Fruit fly (Drosophila melanogaster) whole organism, embryonic: ENCODE results near the gene CG13694.
A peak's percentile ranks its signal among the peaks of the same experiment; 100 is the strongest.

Experiments used
- Ada2b ChIP-seq: fragments of 200-800 bp; sonication (Bioruptor generic); IDR thresholded peaks from 2 replicates; pipeline ENCODE4 v1.3.6; 2022; ENCODE audit warnings: missing biosample characterization, missing genetic modification characterization
- Awh ChIP-seq: fragments of 200-800 bp; sonication (Bioruptor generic); IDR thresholded peaks from 2 replicates; pipeline ENCODE4, ENCODE4 v1.3.6; 2022; ENCODE audit warnings: missing biosample characterization, missing genetic modification characterization
- Bteb2 ChIP-seq: fragments of 200-800 bp; sonication (Bioruptor generic); optimal IDR thresholded peaks from 2 replicates; lab custom pipeline; 2016; ENCODE audit warnings: missing biosample characterization, missing genetic modification characterization
- CG10274 ChIP-seq: fragments of 200-800 bp; sonication (Bioruptor generic); optimal IDR thresholded peaks from 3 replicates; lab custom pipeline; 2017; ENCODE audit warnings: missing biosample characterization, mild to moderate bottlenecking, missing genetic modification characterization
- CG10321 ChIP-seq: fragments of 200-800 bp; sonication (Bioruptor generic); IDR thresholded peaks from 2 replicates; pipeline ENCODE4 v1.3.6; 2022; ENCODE audit warnings: missing biosample characterization, missing genetic modification characterization
- CG10654 ChIP-seq: fragments of 200-800 bp; sonication (Bioruptor generic); optimal IDR thresholded peaks from 2 replicates; lab custom pipeline; 2016; ENCODE audit warnings: missing biosample characterization, missing genetic modification characterization
- CG11247 ChIP-seq: fragments of 200-800 bp; sonication (Bioruptor generic); IDR thresholded peaks from 2 replicates; pipeline ENCODE4 v1.3.6; 2022; ENCODE audit warnings: missing biosample characterization, missing genetic modification characterization
- CG11560 ChIP-seq: fragments of 200-800 bp; sonication (Bioruptor generic); IDR thresholded peaks from 3 replicates; pipeline ENCODE4 v1.3.6; 2022; ENCODE audit warnings: missing biosample characterization, missing genetic modification characterization
- CG14965 ChIP-seq: fragments of 200-800 bp; sonication (Bioruptor generic); optimal IDR thresholded peaks from 2 replicates; lab custom pipeline; 2016; ENCODE audit warnings: missing biosample characterization, missing genetic modification characterization, borderline replicate concordance
- CG17361 ChIP-seq: fragments of 200-800 bp; sonication (Bioruptor generic); IDR thresholded peaks from 3 replicates; pipeline ENCODE4 v1.3.6; 2022; ENCODE audit warnings: missing biosample characterization, missing genetic modification characterization
- CG17802 ChIP-seq: fragments of 200-800 bp; sonication (Bioruptor generic); optimal IDR thresholded peaks from 2 replicates; lab custom pipeline; 2018; ENCODE audit warnings: missing biosample characterization, mild to moderate bottlenecking, missing genetic modification characterization, moderate library complexity
- CG17829 ChIP-seq: fragments of 200-800 bp; optimal IDR thresholded peaks from 2 replicates; lab custom pipeline; 2019; ENCODE audit warnings: missing biosample characterization, mild to moderate bottlenecking, missing genetic modification characterization, moderate library complexity
- CG18262 ChIP-seq: fragments of 200-800 bp; optimal IDR thresholded peaks from 3 replicates; lab custom pipeline; 2019; ENCODE audit warnings: missing biosample characterization, mild to moderate bottlenecking, missing genetic modification characterization, moderate library complexity
- CG2889 ChIP-seq: fragments of 200-800 bp; sonication (Bioruptor generic); IDR thresholded peaks from 3 replicates; pipeline ENCODE4 v1.3.6; 2022; ENCODE audit warnings: missing biosample characterization, missing genetic modification characterization
- CG31441 ChIP-seq: fragments of 200-800 bp; sonication (Bioruptor generic); IDR thresholded peaks from 2 replicates; pipeline ENCODE4 v1.3.6; 2022; ENCODE audit warnings: missing biosample characterization, missing genetic modification characterization
- CG34376 ChIP-seq: fragments of 200-800 bp; sonication (Bioruptor generic); optimal IDR thresholded peaks from 2 replicates; lab custom pipeline; 2018; ENCODE audit warnings: missing biosample characterization, mild to moderate bottlenecking, missing genetic modification characterization
- CG4424 ChIP-seq: fragments of 200-800 bp; sonication (Bioruptor generic); optimal IDR thresholded peaks from 3 replicates; lab custom pipeline; 2016; ENCODE audit warnings: missing biosample characterization, missing genetic modification characterization
- CG5180 ChIP-seq: fragments of 200-800 bp; sonication (Bioruptor generic); optimal IDR thresholded peaks from 3 replicates; lab custom pipeline; 2017; ENCODE audit warnings: missing biosample characterization, missing genetic modification characterization, mild to moderate bottlenecking, moderate library complexity, missing genetic modification reagents
- CG6654 ChIP-seq: fragments of 200-800 bp; sonication (Bioruptor generic); optimal IDR thresholded peaks from 2 replicates; lab custom pipeline; 2017; ENCODE audit warnings: missing biosample characterization, mild to moderate bottlenecking, missing genetic modification characterization
- CG7357 ChIP-seq: fragments of 200-800 bp; sonication (Bioruptor generic); IDR thresholded peaks from 3 replicates; pipeline ENCODE4 v1.3.6; 2022; ENCODE audit warnings: missing biosample characterization, missing genetic modification characterization
- Camta ChIP-seq: fragments of 200-800 bp; sonication (Bioruptor generic); optimal IDR thresholded peaks from 2 replicates; lab custom pipeline; 2016; ENCODE audit warnings: missing biosample characterization, missing genetic modification characterization
- Dip2 ChIP-seq: fragments of 200-800 bp; sonication (Bioruptor generic); IDR thresholded peaks from 2 replicates; pipeline ENCODE4 v1.3.6; 2022; ENCODE audit warnings: missing biosample characterization, missing genetic modification characterization
- Eip74EF ChIP-seq, 2 experiments: fragments of 200-800 bp in 1 of 2; fragments of >200 bp in 1 of 2; sonication (Bioruptor generic) in 1 of 2; optimal IDR thresholded peaks; 2 replicates each; lab custom pipeline; 2017 to 2019; ENCODE audit warnings: missing biosample characterization in 2 of 2, missing genetic modification characterization in 2 of 2, mild to moderate bottlenecking in 1 of 2, moderate library complexity in 1 of 2
- GATAe ChIP-seq: fragments of 200-800 bp; sonication (Bioruptor generic); conservative IDR thresholded peaks from 2 replicates; pipeline ENCODE4 v1.3.6; 2022; ENCODE audit warnings: missing biosample characterization, missing genetic modification characterization
- Gug ChIP-seq: fragments of 200-800 bp; sonication (Bioruptor generic); IDR thresholded peaks from 4 replicates; pipeline ENCODE4 v1.3.6; 2022; ENCODE audit warnings: missing biosample characterization, missing genetic modification characterization
- Hey ChIP-seq: fragments of 200-800 bp; sonication (Bioruptor generic); optimal IDR thresholded peaks from 3 replicates; lab custom pipeline; 2018; ENCODE audit warnings: missing biosample characterization, mild to moderate bottlenecking, missing genetic modification characterization
- HmgZ ChIP-seq: fragments of 200-800 bp; sonication (Bioruptor generic); optimal IDR thresholded peaks from 2 replicates; lab custom pipeline; 2018; ENCODE audit warnings: missing biosample characterization, mild to moderate bottlenecking, missing genetic modification characterization
- Hr78 ChIP-seq, 2 experiments: fragments of 200-800 bp in 1 of 2; fragments of >200 bp in 1 of 2; sonication (Bioruptor generic) in 1 of 2; optimal IDR thresholded peaks; 2 replicates each; lab custom pipeline; 2017 to 2019; ENCODE audit warnings: missing biosample characterization in 2 of 2, missing genetic modification characterization in 2 of 2, mild to moderate bottlenecking in 1 of 2, moderate library complexity in 1 of 2
- Meics ChIP-seq: fragments of 200-800 bp; sonication (Bioruptor generic); optimal IDR thresholded peaks from 2 replicates; lab custom pipeline; 2017; ENCODE audit warnings: missing biosample characterization, mild to moderate bottlenecking, missing genetic modification characterization
- Opbp ChIP-seq: fragments of 200-800 bp; sonication (Bioruptor generic); IDR thresholded peaks from 3 replicates; pipeline ENCODE4 v1.3.6; 2022; ENCODE audit warnings: missing biosample characterization, missing genetic modification characterization; ENCODE audit not compliant: partially characterized antibody
- Sox100B ChIP-seq: fragments of 200-800 bp; sonication (Bioruptor generic); optimal IDR thresholded peaks from 3 replicates; lab custom pipeline; 2018; ENCODE audit warnings: missing biosample characterization, mild to moderate bottlenecking, missing genetic modification characterization
- Sry-β ChIP-seq: fragments of 200-800 bp; sonication (Bioruptor generic); optimal IDR thresholded peaks from 2 replicates; lab custom pipeline; 2018; ENCODE audit warnings: missing biosample characterization, mild to moderate bottlenecking, missing genetic modification characterization, moderate library complexity
- aop ChIP-seq: fragments of 200-800 bp; sonication (Bioruptor generic); IDR thresholded peaks from 2 replicates; pipeline ENCODE4 v1.3.6; 2022; ENCODE audit warnings: missing biosample characterization, missing genetic modification characterization
- chif ChIP-seq, 2 experiments: fragments of 200-800 bp; sonication (Bioruptor generic); optimal IDR thresholded peaks; 3 replicates each; lab custom pipeline; 2016; ENCODE audit warnings: missing biosample characterization in 2 of 2, missing genetic modification characterization in 2 of 2
- chinmo ChIP-seq: fragments of 200-800 bp; sonication (Bioruptor generic); IDR thresholded peaks from 4 replicates; pipeline ENCODE4 v1.3.6; 2022; ENCODE audit warnings: missing biosample characterization, missing genetic modification characterization; ENCODE audit not compliant: partially characterized antibody
- croc ChIP-seq: fragments of 200-800 bp; sonication (Bioruptor generic); conservative IDR thresholded peaks from 3 replicates; pipeline ENCODE4 v1.3.6; 2022; ENCODE audit warnings: missing biosample characterization, missing genetic modification characterization
- dmrt99B ChIP-seq: fragments of 200-800 bp; sonication (Bioruptor generic); optimal IDR thresholded peaks from 2 replicates; lab custom pipeline; 2018; ENCODE audit warnings: missing biosample characterization, mild to moderate bottlenecking, missing genetic modification characterization, moderate library complexity
- dysf ChIP-seq: fragments of 200-800 bp; sonication (Bioruptor generic); IDR thresholded peaks from 3 replicates; pipeline ENCODE4 v1.3.6; 2022; ENCODE audit warnings: missing biosample characterization, missing genetic modification characterization
- exex ChIP-seq: fragments of 200-800 bp; sonication (Bioruptor generic); optimal IDR thresholded peaks from 4 replicates; lab custom pipeline; 2018; ENCODE audit warnings: missing biosample characterization, mild to moderate bottlenecking, missing genetic modification characterization, moderate library complexity
- grn ChIP-seq: fragments of 200-800 bp; sonication (Bioruptor generic); optimal IDR thresholded peaks from 3 replicates; lab custom pipeline; 2017; ENCODE audit warnings: missing biosample characterization, missing genetic modification characterization
- gro ChIP-seq: fragments of 200-800 bp; sonication (Bioruptor generic); optimal IDR thresholded peaks from 2 replicates; lab custom pipeline; 2016; ENCODE audit warnings: missing biosample characterization, missing genetic modification characterization
- hkb ChIP-seq, 2 experiments: fragments of 200-800 bp in 1 of 2; fragments of >200 bp in 1 of 2; sonication (Bioruptor generic) in 1 of 2; IDR thresholded peaks in 1 of 2; optimal IDR thresholded peaks in 1 of 2; 2 replicates each; pipeline versions ENCODE4 v1.3.6 to Lab custom; 2017 to 2022; ENCODE audit warnings: missing biosample characterization in 1 of 2, missing genetic modification characterization in 1 of 2
- kah ChIP-seq: fragments of 200-800 bp; sonication (Bioruptor generic); optimal IDR thresholded peaks from 2 replicates; lab custom pipeline; 2018; ENCODE audit warnings: missing biosample characterization, mild to moderate bottlenecking, missing genetic modification characterization
- lab ChIP-seq: fragments of 200-800 bp; sonication (Bioruptor generic); optimal IDR thresholded peaks from 3 replicates; lab custom pipeline; 2017; ENCODE audit warnings: missing biosample characterization, missing genetic modification characterization, mild to moderate bottlenecking, moderate library complexity, missing genetic modification reagents
- mirr ChIP-seq: fragments of 200-800 bp; sonication (Bioruptor generic); optimal IDR thresholded peaks from 3 replicates; lab custom pipeline; 2018; ENCODE audit warnings: missing biosample characterization, mild to moderate bottlenecking, missing genetic modification characterization
- odd ChIP-seq: fragments of 200-800 bp; sonication (Bioruptor generic); optimal IDR thresholded peaks from 2 replicates; lab custom pipeline; 2017; ENCODE audit warnings: missing biosample characterization, mild to moderate bottlenecking, missing genetic modification characterization
- otp ChIP-seq: fragments of 200-800 bp; sonication (Bioruptor generic); IDR thresholded peaks from 3 replicates; pipeline ENCODE4, ENCODE4 v1.3.6; 2022; ENCODE audit warnings: missing biosample characterization, missing genetic modification characterization
- sd ChIP-seq: fragments of 200-800 bp; sonication (Bioruptor generic); optimal IDR thresholded peaks from 3 replicates; lab custom pipeline; 2018; ENCODE audit warnings: missing biosample characterization, mild to moderate bottlenecking, missing genetic modification characterization, moderate library complexity
- sug ChIP-seq: fragments of 200-800 bp; optimal IDR thresholded peaks from 2 replicates; lab custom pipeline; 2019; ENCODE audit warnings: missing biosample characterization, mild to moderate bottlenecking, missing genetic modification characterization, moderate library complexity
- usp ChIP-seq: fragments of >200 bp; optimal IDR thresholded peaks from 2 replicates; lab custom pipeline; 2017; ENCODE audit warnings: missing biosample characterization, missing genetic modification characterization

The CG13694 gene

dm6 chr2L:85099-85498, 31.2 kb downstream of the CG13694 start (continued):
- no peak for TF ChIP-seq Bteb2 (GFP tag; lab: Kevin White, UChicago)
- TF ChIP-seq CG10654 (GFP tag; lab: Kevin White, UChicago) = no peak
- TF ChIP-seq Meics = peak; percentile 38
- TF ChIP-seq CG7357 (GFP tag; lab: Robert Waterston, UW) = no peak
- TF ChIP-seq CG18262 = no peak
- no peak for TF ChIP-seq Ada2b
- no peak for TF ChIP-seq CG11247 (GFP tag; lab: Robert Waterston, UW)
- TF ChIP-seq CG10321 (GFP tag; lab: Robert Waterston, UW) = no peak
- TF ChIP-seq Sry-β (GFP tag; lab: Kevin White, UChicago) = no peak
- no peak for TF ChIP-seq CG4424 (GFP tag; lab: Kevin White, UChicago)
- no peak for TF ChIP-seq CG6654 (GFP tag; lab: Kevin White, UChicago)
- no peak for TF ChIP-seq Dip2 (GFP tag; lab: Robert Waterston, UW)
- no peak for TF ChIP-seq Camta

DNA sequence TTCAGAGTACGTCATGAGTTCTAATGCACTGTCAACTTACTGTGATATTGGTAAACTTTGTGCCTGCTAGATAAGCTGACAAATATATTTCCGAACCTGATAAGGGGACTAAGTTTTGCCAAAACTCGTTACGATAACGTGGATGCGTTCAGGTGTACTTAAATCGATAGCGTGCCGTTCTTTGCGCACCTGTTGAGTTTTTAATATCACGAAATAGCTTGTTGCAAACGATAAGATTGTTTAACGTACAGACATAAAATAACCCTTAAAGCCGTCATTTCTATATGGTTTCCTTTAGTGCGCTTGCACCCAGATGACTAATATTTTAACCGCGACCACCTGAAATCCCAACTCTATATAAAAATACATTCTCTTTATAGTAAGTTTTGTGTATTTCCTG, 34.2 kb downstream of the CG13694 start:
- TF ChIP-seq chif (GFP tag; optimal IDR thresholded peaks at IDR 0.05; lab: Kevin White, UChicago) (no peak), CG17829 (tag; lab: Kevin White, UChicago) (no peak), Gug (no peak), HmgZ (peak; percentile 1), gro (no peak), exex (tag; lab: Kevin White, UChicago) (peak; percentile 82), lab (GFP tag; lab: Kevin White, UChicago) (peak; percentile 26), CG5180 (GFP tag; lab: Kevin White, UChicago) (peak; percentile 22), aop (GFP tag; lab: Robert Waterston, UW) (no peak), CG14965 (GFP tag; lab: Kevin White, UChicago) (no peak), sug (tag; lab: Kevin White, UChicago) (peak; percentile 37), kah (GFP tag; lab: Kevin White, UChicago) (peak; percentile 51), mirr (peak; percentile 82), hkb (optimal IDR thresholded peaks at IDR 0.05; lab: Kevin White, UChicago) (no peak), hkb (GFP tag; IDR thresholded peaks at IDR 0.05; lab: Robert Waterston, UW) (0 out of 2 replicates have a peak, but pooled peaks have one; percentile 12), Hey (tag; lab: Kevin White, UChicago) (peak; percentile 32), GATAe (GFP tag; lab: Robert Waterston, UW) (peak; percentile 61; the same call in 1 of the 2 replicates), Hr78 (GFP tag; optimal IDR thresholded peaks at IDR 0.05; lab: Kevin White, UChicago) (peak in 1 of 2 experiments; percentile 7), CG17802 (no peak), usp (GFP tag; lab: Kevin White, UChicago) (no peak), Opbp (GFP tag; lab: Robert Waterston, UW) (no peak), sd (tag; lab: Kevin White, UChicago) (peak; percentile 54), Sox100B (GFP tag; lab: Kevin White, UChicago) (no peak), CG11560 (tag; lab: Robert Waterston, UW) (no peak), CG34376 (peak; percentile 64), chinmo (peak; percentile 74; the same call in 2 of the 4 replicates)

DNA sequence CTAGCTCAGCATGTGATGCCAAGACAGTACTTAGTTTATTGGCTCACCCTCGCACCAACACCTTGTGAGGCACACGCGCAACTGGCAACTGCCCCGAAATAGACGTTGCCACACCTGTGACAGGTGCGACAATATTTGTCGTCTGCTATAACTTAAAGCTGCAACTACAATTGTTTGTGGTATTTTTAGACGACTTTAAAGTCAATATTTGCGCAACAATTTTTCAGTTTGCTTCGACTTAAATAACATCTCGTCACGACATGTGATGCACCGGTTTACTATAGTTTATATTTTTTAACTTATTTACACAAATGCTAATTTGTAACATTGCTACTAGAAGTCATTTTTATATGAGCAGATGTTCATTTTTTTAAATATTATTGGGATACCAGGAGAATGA, 35.1 kb downstream of the CG13694 start:
- TF ChIP-seq croc (GFP tag; lab: Robert Waterston, UW) (no peak), Eip74EF (GFP tag; optimal IDR thresholded peaks at IDR 0.05; lab: Kevin White, UChicago) (peak in 1 of 2 experiments; percentile 46), CG10274 (GFP tag; lab: Kevin White, UChicago) (peak; percentile 19), otp (GFP tag; lab: Robert Waterston, UW) (peak; percentile 10; the same call in 1 of the 3 replicates), CG2889 (GFP tag; lab: Robert Waterston, UW) (no peak), dmrt99B (tag; lab: Kevin White, UChicago) (peak; percentile 28), grn (GFP tag; lab: Kevin White, UChicago) (peak; percentile 15), dysf (no peak), CG31441 (GFP tag; lab: Robert Waterston, UW) (peak; percentile 20; the same call in 1 of the 2 replicates), CG17361 (GFP tag; lab: Robert Waterston, UW) (no peak), Awh (no peak), Ada2b (no peak), odd (peak; percentile 71)
